Worm (Caenorhabditis elegans) whole organism, L4/young adult: ENCODE data around the gene pola-1.

Experiments
- W03F9.2 ChIP-seq: fragments of 150-350 bp; optimal IDR thresholded peaks from 2 replicates; lab custom pipeline; 2014; ENCODE audit warnings: missing biosample characterization, missing genetic modification characterization
- dao-5 ChIP-seq: sonication (generic microtip); optimal IDR thresholded peaks from 2 replicates; lab custom pipeline; 2016; ENCODE audit warnings: missing genotype, missing genetic modification characterization, moderate library complexity, missing compliant biosample characterization
- him-1 ChIP-seq: sonication (generic microtip); optimal IDR thresholded peaks from 2 replicates; lab custom pipeline; 2016; ENCODE audit warnings: missing genotype, missing genetic modification reagents, missing genetic modification characterization, missing compliant biosample characterization

Gene pola-1

ce11 chrIII:11141791-11142490 is at the start of gene pola-1, which contains the start of gene Y47D3A.1:
Gene pola-1 (plus strand): TSS chrIII:11142448.
Gene Y47D3A.1 (minus strand): TSS chrIII:11141841.
- TF ChIP-seq him-1 (tag; lab: Kevin White, UChicago) = no peak
- peak; percentile 85 for TF ChIP-seq W03F9.2 (tag; lab: Kevin White, UChicago)

- TF ChIP-seq W03F9.2 (tag; lab: Kevin White, UChicago) = no peak
Observed at ce11 chrIII:11093489-11093888, 48.8 kb upstream of the pola-1 start.

ce11 chrIII:11095687-11096086 is 46.6 kb upstream of the pola-1 start:
- TF ChIP-seq dao-5 (tag; lab: Kevin White, UChicago) (no peak), W03F9.2 (tag; lab: Kevin White, UChicago) (no peak), him-1 (tag; lab: Kevin White, UChicago) (no peak)

ce11 chrIII:11099864-11100263 is 42.4 kb upstream of the pola-1 start, which contains the start of gene hmt-1:
Gene hmt-1 (minus strand): TSS chrIII:11099964.
- TF ChIP-seq W03F9.2 (tag; lab: Kevin White, UChicago) (no peak), dao-5 (tag; lab: Kevin White, UChicago) (no peak), him-1 (tag; lab: Kevin White, UChicago) (no peak)

ce11 chrIII:11101246-11101645 is 41.0 kb upstream of the pola-1 start:
- TF ChIP-seq dao-5 (tag; lab: Kevin White, UChicago) = no peak
- TF ChIP-seq him-1 (tag; lab: Kevin White, UChicago) = no peak
- TF ChIP-seq W03F9.2 (tag; lab: Kevin White, UChicago) = no peak

- TF ChIP-seq him-1 (tag; lab: Kevin White, UChicago) (no peak), W03F9.2 (tag; lab: Kevin White, UChicago) (no peak), dao-5 (tag; lab: Kevin White, UChicago) (no peak)
Observed at ce11 chrIII:11107327-11107726, 34.9 kb upstream of the pola-1 start.

- TF ChIP-seq dao-5 (tag; lab: Kevin White, UChicago) (no peak), him-1 (tag; lab: Kevin White, UChicago) (no peak), W03F9.2 (tag; lab: Kevin White, UChicago) (no peak)
Observed at ce11 chrIII:11110756-11111155, 31.5 kb upstream of the pola-1 start.

ce11 chrIII:11112718-11113117 is 29.5 kb upstream of the pola-1 start:
- TF ChIP-seq dao-5 (tag; lab: Kevin White, UChicago) = no peak
- TF ChIP-seq him-1 (tag; lab: Kevin White, UChicago) = peak; percentile 31
- TF ChIP-seq W03F9.2 (tag; lab: Kevin White, UChicago) = peak; percentile 9

ce11 chrIII:11113845-11114244 is 28.4 kb upstream of the pola-1 start:
- TF ChIP-seq him-1 (tag; lab: Kevin White, UChicago) = no peak
- TF ChIP-seq dao-5 (tag; lab: Kevin White, UChicago) = no peak
- TF ChIP-seq W03F9.2 (tag; lab: Kevin White, UChicago) = no peak

ce11 chrIII:11115956-11116355 is 26.3 kb upstream of the pola-1 start:
- TF ChIP-seq him-1 (tag; lab: Kevin White, UChicago) (no peak), W03F9.2 (tag; lab: Kevin White, UChicago) (no peak), dao-5 (tag; lab: Kevin White, UChicago) (no peak)

- peak; percentile 86 for TF ChIP-seq W03F9.2 (tag; lab: Kevin White, UChicago)
- no peak for TF ChIP-seq him-1 (tag; lab: Kevin White, UChicago)
Observed at ce11 chrIII:11119176-11119853, 22.9 kb upstream of the pola-1 start, which contains the start of the genes sup-35 and Y48A6C.4. Gene sup-35 (minus strand): TSS chrIII:11119226. Gene Y48A6C.4 (plus strand): TSS chrIII:11119803.

ce11 chrIII:11123844-11124243 is 18.4 kb upstream of the pola-1 start:
- TF ChIP-seq him-1 (tag; lab: Kevin White, UChicago) = no peak
- no peak for TF ChIP-seq dao-5 (tag; lab: Kevin White, UChicago)

ce11 chrIII:11127528-11127927 is 14.7 kb upstream of the pola-1 start, which contains the start of gene Y48A6C.8:
Gene Y48A6C.8 (minus strand): TSS chrIII:11127628.
- no peak for TF ChIP-seq him-1 (tag; lab: Kevin White, UChicago)
- no peak for TF ChIP-seq W03F9.2 (tag; lab: Kevin White, UChicago)
- no peak for TF ChIP-seq dao-5 (tag; lab: Kevin White, UChicago)

ce11 chrIII:11129363-11129762 is 12.9 kb upstream of the pola-1 start:
- no peak for TF ChIP-seq him-1 (tag; lab: Kevin White, UChicago)
- no peak for TF ChIP-seq dao-5 (tag; lab: Kevin White, UChicago)
- no peak for TF ChIP-seq W03F9.2 (tag; lab: Kevin White, UChicago)
